Worm (Caenorhabditis elegans) whole organism, L2 larva: ENCODE measurements around the gene pfd-1.

Source experiments
- ama-1 ChIP-seq: fragments of 150-350 bp; optimal IDR thresholded peaks from 2 replicates; lab custom pipeline; 2018; ENCODE audit warnings: inconsistent platforms
- blmp-1 ChIP-seq: sonication (generic microtip); optimal IDR thresholded peaks from 2 replicates; lab custom pipeline; 2017; ENCODE audit warnings: missing genetic modification characterization, mild to moderate bottlenecking, missing compliant biosample characterization, antibody characterized with exemption, moderate library complexity; ENCODE audit not compliant: insufficient read depth
- ceh-16 ChIP-seq: fragments of 150-350 bp; optimal IDR thresholded peaks from 2 replicates; lab custom pipeline; 2014; ENCODE audit warnings: missing biosample characterization, missing genetic modification characterization
- elt-1 ChIP-seq: fragments of 150-350 bp; optimal IDR thresholded peaks from 2 replicates; lab custom pipeline; 2014; ENCODE audit warnings: missing biosample characterization, missing genetic modification characterization
- nhr-129 ChIP-seq: fragments of 150-350 bp; optimal IDR thresholded peaks from 2 replicates; lab custom pipeline; 2014; ENCODE audit warnings: missing biosample characterization, missing genetic modification characterization
- nhr-77 ChIP-seq: fragments of 150-350 bp; optimal IDR thresholded peaks from 2 replicates; lab custom pipeline; 2014; ENCODE audit warnings: missing biosample characterization, missing genetic modification characterization
- unc-62 ChIP-seq: fragments of 150-350 bp; optimal IDR thresholded peaks from 2 replicates; lab custom pipeline; 2014; ENCODE audit warnings: missing biosample characterization, missing genetic modification reagents, missing genetic modification characterization
- ztf-11 ChIP-seq: sonication (generic microtip); optimal IDR thresholded peaks from 2 replicates; lab custom pipeline; 2017; ENCODE audit warnings: missing biosample characterization, missing genetic modification characterization

- TF ChIP-seq nhr-77 (tag; lab: Kevin White, UChicago) (no peak), ama-1 (lab: Kevin White, UChicago) (no peak), blmp-1 (tag; lab: Kevin White, UChicago) (no peak), nhr-129 (tag; lab: Kevin White, UChicago) (no peak), unc-62 (no peak), ztf-11 (tag; lab: Kevin White, UChicago) (no peak), ceh-16 (tag; lab: Kevin White, UChicago) (no peak), elt-1 (tag; lab: Kevin White, UChicago) (no peak)
Observed at ce11 chrIV:11124674-11125073, 25.2 kb upstream of the pfd-1 start, which contains the start of gene spo-11.
